Worm (Caenorhabditis elegans) whole organism, young adult: ENCODE data around the gene F20D6.12.

ENCODE experiments used
- B0019.2 ChIP-seq: fragments of 200-800 bp; sonication (Bioruptor generic); conservative IDR thresholded peaks from 2 replicates; pipeline ENCODE4 v1.3.6; 2022; ENCODE audit warnings: missing genetic modification reagents, missing genetic modification characterization, missing compliant biosample characterization
- F37B4.10 ChIP-seq: fragments of 200-800 bp; sonication (Bioruptor generic); IDR thresholded peaks from 2 replicates; pipeline ENCODE4 v1.3.6; 2022; ENCODE audit warnings: missing genetic modification characterization, missing compliant biosample characterization
- F39B2.1 ChIP-seq: fragments of 200-800 bp; sonication (Bioruptor generic); IDR thresholded peaks from 2 replicates; pipeline ENCODE4 v1.3.6; 2022; ENCODE audit warnings: missing genetic modification reagents, missing genetic modification characterization, missing compliant biosample characterization
- K12H6.12 ChIP-seq: fragments of 200-800 bp; sonication (Bioruptor generic); optimal IDR thresholded peaks from 2 replicates; lab custom pipeline; 2018; ENCODE audit warnings: mild to moderate bottlenecking, missing genetic modification characterization, missing compliant biosample characterization
- Y56A3A.18 ChIP-seq: fragments of 200-800 bp; sonication (Bioruptor generic); IDR thresholded peaks from 2 replicates; pipeline ENCODE4 v1.3.6; 2022; ENCODE audit warnings: missing genetic modification reagents, missing genetic modification characterization, missing compliant biosample characterization
- Y95B8A.8 ChIP-seq: fragments of 200-800 bp; sonication (Bioruptor generic); IDR thresholded peaks from 2 replicates; pipeline ENCODE4 v1.3.6; 2022; ENCODE audit warnings: missing genetic modification reagents, missing genetic modification characterization, missing compliant biosample characterization
- akir-1 ChIP-seq: fragments of 200-800 bp; sonication (Bioruptor generic); optimal IDR thresholded peaks from 2 replicates; lab custom pipeline; 2018; ENCODE audit warnings: mild to moderate bottlenecking, missing genetic modification characterization, moderate library complexity, missing compliant biosample characterization
- atf-7 ChIP-seq: sonication (generic microtip); optimal IDR thresholded peaks from 2 replicates; lab custom pipeline; 2017; ENCODE audit warnings: mild to moderate bottlenecking, missing genetic modification characterization, missing compliant biosample characterization
- athp-1 ChIP-seq: sonication (generic microtip); optimal IDR thresholded peaks from 2 replicates; lab custom pipeline; 2017; ENCODE audit warnings: mild to moderate bottlenecking, missing genetic modification characterization, missing compliant biosample characterization
- attf-3 ChIP-seq: fragments of 200-800 bp; sonication (Bioruptor generic); conservative IDR thresholded peaks from 2 replicates; pipeline ENCODE4 v1.3.6; 2022; ENCODE audit warnings: missing genetic modification reagents, missing genetic modification characterization, missing compliant biosample characterization
- cebp-1 ChIP-seq, 2 experiments: fragments of 200-800 bp in 1 of 2; sonication (Bioruptor generic) in 1 of 2; sonication (generic microtip) in 1 of 2; IDR thresholded peaks in 1 of 2; optimal IDR thresholded peaks in 1 of 2; 2 replicates each; pipeline versions ENCODE4 v1.3.6 to Lab custom; 2017 to 2022; ENCODE audit warnings: missing compliant biosample characterization in 2 of 2, missing genetic modification characterization in 2 of 2, mild to moderate bottlenecking in 1 of 2, missing genetic modification reagents in 1 of 2, moderate library complexity in 1 of 2
- cebp-2 ChIP-seq: fragments of 200-800 bp; sonication (Bioruptor generic); IDR thresholded peaks from 2 replicates; pipeline ENCODE4 v1.3.6; 2022; ENCODE audit warnings: missing genetic modification characterization, missing compliant biosample characterization
- ceh-100 ChIP-seq: fragments of 200-800 bp; sonication (Bioruptor generic); IDR thresholded peaks from 2 replicates; pipeline ENCODE4 v1.3.6; 2022; ENCODE audit warnings: missing genetic modification reagents, missing genetic modification characterization, missing compliant biosample characterization
- ceh-27 ChIP-seq: fragments of 200-800 bp; sonication (Bioruptor generic); optimal IDR thresholded peaks from 2 replicates; lab custom pipeline; 2018; ENCODE audit warnings: mild to moderate bottlenecking, missing genetic modification characterization, moderate library complexity, missing compliant biosample characterization
- dox-1 ChIP-seq: fragments of 200-800 bp; sonication (Bioruptor generic); IDR thresholded peaks from 2 replicates; pipeline ENCODE4 v1.3.6; 2022; ENCODE audit warnings: missing genetic modification reagents, missing genetic modification characterization, missing compliant biosample characterization
- efl-1 ChIP-seq: fragments of 150-350 bp; optimal IDR thresholded peaks from 2 replicates; lab custom pipeline; 2014; ENCODE audit warnings: missing biosample characterization, missing genetic modification reagents, missing genetic modification characterization
- egl-44 ChIP-seq: fragments of 200-800 bp; sonication (Bioruptor generic); IDR thresholded peaks from 2 replicates; pipeline ENCODE4 v1.3.6; 2022; ENCODE audit warnings: missing genetic modification reagents, missing genetic modification characterization, missing compliant biosample characterization
- ets-4 ChIP-seq: fragments of 200-800 bp; sonication (Bioruptor generic); optimal IDR thresholded peaks from 2 replicates; lab custom pipeline; 2018; ENCODE audit warnings: mild to moderate bottlenecking, missing genetic modification characterization, missing compliant biosample characterization
- hmg-20 ChIP-seq: fragments of 200-800 bp; sonication (Bioruptor generic); IDR thresholded peaks from 2 replicates; pipeline ENCODE4 v1.3.6; 2022; ENCODE audit warnings: missing genetic modification reagents, missing genetic modification characterization, missing compliant biosample characterization
- hrde-1 ChIP-seq: sonication (generic microtip); optimal IDR thresholded peaks from 2 replicates; lab custom pipeline; 2016; ENCODE audit warnings: missing genetic modification characterization, mild to moderate bottlenecking, missing compliant biosample characterization, moderate library complexity, missing genotype, missing genetic modification reagents, borderline replicate concordance
- hsf-1 ChIP-seq: fragments of 200-800 bp; sonication (Bioruptor generic); IDR thresholded peaks from 2 replicates; pipeline ENCODE4 v1.3.6; 2022; ENCODE audit warnings: missing genetic modification reagents, missing genetic modification characterization, missing compliant biosample characterization
- let-607 ChIP-seq, 2 experiments: fragments of 200-800 bp in 1 of 2; sonication (Bioruptor generic) in 1 of 2; sonication (generic microtip) in 1 of 2; optimal IDR thresholded peaks; 2 replicates each; lab custom pipeline; 2016 to 2018; ENCODE audit warnings: mild to moderate bottlenecking in 2 of 2, missing compliant biosample characterization in 2 of 2, missing genetic modification characterization in 2 of 2, moderate library complexity in 2 of 2, missing genotype in 1 of 2
- madf-6 ChIP-seq: fragments of 200-800 bp; sonication (Bioruptor generic); IDR thresholded peaks from 2 replicates; pipeline ENCODE4 v1.3.6; 2022; ENCODE audit warnings: missing genetic modification reagents, missing genetic modification characterization, missing compliant biosample characterization
- madf-8 ChIP-seq: fragments of 200-800 bp; sonication (Bioruptor generic); conservative IDR thresholded peaks from 2 replicates; pipeline ENCODE4 v1.3.6; 2022; ENCODE audit warnings: missing genetic modification reagents, missing genetic modification characterization, missing compliant biosample characterization
- nfya-1 ChIP-seq: sonication (generic microtip); optimal IDR thresholded peaks from 2 replicates; lab custom pipeline; 2017; ENCODE audit warnings: antibody characterized with exemption, missing compliant biosample characterization, missing genetic modification characterization, borderline replicate concordance; ENCODE audit not compliant: insufficient read depth
- nhr-179 ChIP-seq: sonication (generic microtip); optimal IDR thresholded peaks from 2 replicates; lab custom pipeline; 2016; ENCODE audit warnings: mild to moderate bottlenecking, missing genetic modification characterization, missing compliant biosample characterization
- nhr-80 ChIP-seq: sonication (generic microtip); optimal IDR thresholded peaks from 2 replicates; lab custom pipeline; 2016; ENCODE audit warnings: missing genetic modification characterization, missing compliant biosample characterization
- snpc-4 ChIP-seq, 5 experiments: fragments of 150-350 bp in 1 of 5; sonication (generic microtip) in 4 of 5; optimal IDR thresholded peaks; 2 replicates each; lab custom pipeline; 2014 to 2018; ENCODE audit warnings: missing genetic modification characterization in 5 of 5, missing biosample characterization in 3 of 5, antibody characterized with exemption in 2 of 5, mild to moderate bottlenecking in 2 of 5, missing compliant biosample characterization in 2 of 5, missing genotype in 2 of 5, moderate library complexity in 2 of 5, missing genetic modification reagents in 1 of 5
- tbx-9 ChIP-seq: sonication (generic microtip); optimal IDR thresholded peaks from 2 replicates; lab custom pipeline; 2016; ENCODE audit warnings: borderline replicate concordance, missing genetic modification characterization, inconsistent platforms, missing compliant biosample characterization
- tlf-1 ChIP-seq: fragments of 200-800 bp; sonication (Bioruptor generic); optimal IDR thresholded peaks from 2 replicates; lab custom pipeline; 2018; ENCODE audit warnings: mild to moderate bottlenecking, missing genetic modification characterization, missing compliant biosample characterization
- unc-130 ChIP-seq: sonication (generic microtip); optimal IDR thresholded peaks from 2 replicates; lab custom pipeline; 2016; ENCODE audit warnings: missing genetic modification reagents, missing genetic modification characterization, missing compliant biosample characterization
- ztf-22 ChIP-seq: fragments of 200-800 bp; sonication (Bioruptor generic); optimal IDR thresholded peaks from 2 replicates; lab custom pipeline; 2018; ENCODE audit warnings: mild to moderate bottlenecking, missing genetic modification characterization, moderate library complexity, missing compliant biosample characterization
- ztf-6 ChIP-seq: fragments of 200-800 bp; sonication (Bioruptor generic); IDR thresholded peaks from 2 replicates; pipeline ENCODE4 v1.3.6; 2022; ENCODE audit warnings: missing genetic modification reagents, missing genetic modification characterization, missing compliant biosample characterization

Gene F20D6.12

ce11 chrV:8221083-8221538 is 31.2 kb upstream of the F20D6.12 start, which contains the start of the genes cogc-6 and air-1:
Gene cogc-6 (minus strand): TSS chrV:8221316.
Gene air-1 (plus strand): TSS chrV:8221488.
- TF ChIP-seq snpc-4 (GFP tag; optimal IDR thresholded peaks at IDR 0.05; lab: Kevin White, UChicago), result peak; percentile 11
- TF ChIP-seq snpc-4 (tag; optimal IDR thresholded peaks at IDR 0.05; lab: Kevin White, UChicago), result peak in 1 of 4 experiments; percentile 30
- TF ChIP-seq ztf-6 (GFP tag; lab: Robert Waterston, UW), result no peak
- TF ChIP-seq efl-1 (GFP tag; lab: Kevin White, UChicago), result peak; percentile 36
- TF ChIP-seq F37B4.10 (GFP tag; lab: Robert Waterston, UW), result no peak
- TF ChIP-seq nhr-179 (tag; lab: Kevin White, UChicago), result no peak
- no peak for TF ChIP-seq madf-8
- TF ChIP-seq nfya-1 (tag; lab: Kevin White, UChicago), result no peak
- no peak for TF ChIP-seq akir-1
- TF ChIP-seq attf-3 (GFP tag; lab: Robert Waterston, UW), result peak; percentile 94
- TF ChIP-seq hsf-1 (GFP tag; lab: Robert Waterston, UW), result no peak
- no peak for TF ChIP-seq F39B2.1 (GFP tag; lab: Robert Waterston, UW)
- no peak for TF ChIP-seq tbx-9 (tag; lab: Kevin White, UChicago)
- no peak for TF ChIP-seq egl-44 (GFP tag; lab: Robert Waterston, UW)
- no peak for TF ChIP-seq tlf-1 (GFP tag; lab: Kevin White, UChicago)
- TF ChIP-seq K12H6.12 (tag; lab: Kevin White, UChicago), result no peak

ce11 chrV:8219550-8219949 is 29.6 kb upstream of the F20D6.12 start:
- TF ChIP-seq ets-4 (GFP tag; lab: Kevin White, UChicago) (no peak), ceh-27 (GFP tag; lab: Kevin White, UChicago) (no peak), unc-130 (GFP tag; lab: Kevin White, UChicago) (no peak), nfya-1 (tag; lab: Kevin White, UChicago) (no peak), Y95B8A.8 (GFP tag; lab: Robert Waterston, UW) (no peak), madf-6 (GFP tag; lab: Robert Waterston, UW) (no peak), cebp-2 (no peak)

- TF ChIP-seq cebp-1 (GFP tag; IDR thresholded peaks at IDR 0.05; lab: Robert Waterston, UW) (no peak), cebp-1 (tag; optimal IDR thresholded peaks at IDR 0.05; lab: Kevin White, UChicago) (peak; percentile 15), hsf-1 (GFP tag; lab: Robert Waterston, UW) (no peak), ets-4 (GFP tag; lab: Kevin White, UChicago) (peak; percentile 5), hrde-1 (no peak), hmg-20 (GFP tag; lab: Robert Waterston, UW) (no peak), let-607 (tag; optimal IDR thresholded peaks at IDR 0.05; lab: Kevin White, UChicago) (peak; percentile 13 to 74), ceh-100 (GFP tag; lab: Robert Waterston, UW) (no peak), nhr-80 (tag; lab: Kevin White, UChicago) (peak; percentile 92), Y56A3A.18 (no peak), B0019.2 (no peak), athp-1 (tag; lab: Kevin White, UChicago) (no peak), dox-1 (GFP tag; lab: Robert Waterston, UW) (peak; percentile 35; the same call in 1 of the 2 replicates), ztf-22 (GFP tag; lab: Kevin White, UChicago) (no peak), atf-7 (tag; lab: Kevin White, UChicago) (peak; percentile 49), snpc-4 (GFP tag; optimal IDR thresholded peaks at IDR 0.05; lab: Kevin White, UChicago) (no peak), snpc-4 (tag; optimal IDR thresholded peaks at IDR 0.05; lab: Kevin White, UChicago) (peak in 1 of 4 experiments; percentile 20), ceh-27 (GFP tag; lab: Kevin White, UChicago) (peak; percentile 35)
- TF ChIP-seq, all 124 proteins: peak for 8
These were observed 27.8 kb upstream of the F20D6.12 start, which contains the start of gene K07C11.8 for ce11 chrV:8217661-8218265. Gene K07C11.8 (minus strand): TSS chrV:8217884.
